Fruit fly (Drosophila melanogaster): ENCODE data around the gene CG7884.

CG7884 gene

DNA sequence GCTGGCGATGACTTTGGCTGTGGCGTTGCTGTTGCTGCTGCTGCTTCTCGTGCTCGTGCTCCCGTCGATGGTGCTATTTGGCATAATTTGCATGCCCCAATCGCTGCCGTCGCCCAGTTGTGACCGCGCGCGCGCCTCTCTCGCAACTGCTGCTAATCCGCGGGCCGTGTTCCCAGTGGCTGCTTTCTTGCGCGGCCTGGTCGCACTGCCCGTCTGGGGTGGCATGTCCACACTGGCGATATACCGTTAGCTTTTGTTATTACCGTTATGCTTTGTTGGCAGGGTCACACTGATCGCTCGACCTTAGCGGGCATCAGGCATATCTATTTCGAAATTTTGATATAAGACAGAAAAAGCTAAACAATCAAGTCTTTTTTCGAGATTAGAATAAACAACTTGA lies 18.8 kb upstream of the CG7884 start, which contains the start of gene CG7990 (continued):
- no peak for TF ChIP-seq CG5953 (GFP tag; IDR thresholded peaks at IDR 0.05)
- TF ChIP-seq CG8924 (tag; optimal IDR thresholded peaks at IDR 0.05): no peak
- TF ChIP-seq CG6791 (GFP tag; IDR thresholded peaks at IDR 0.05; ENCODE audit: partially characterized antibody): peak; percentile 36; the same call in 1 of the 3 replicates
- TF ChIP-seq lola (GFP tag; optimal IDR thresholded peaks at IDR 0.05): no peak
- no peak for TF ChIP-seq CG18764 (GFP tag; optimal IDR thresholded peaks at IDR 0.05)
- TF ChIP-seq CG3995 (GFP tag; optimal IDR thresholded peaks at IDR 0.05): no peak
- no peak for TF ChIP-seq Hmx (GFP tag; optimal IDR thresholded peaks at IDR 0.05)
- TF ChIP-seq fd3F (GFP tag; optimal IDR thresholded peaks at IDR 0.05): no peak
- TF ChIP-seq CG31441 (GFP tag; IDR thresholded peaks at IDR 0.05): no peak
- TF ChIP-seq CG13624 (GFP tag; optimal IDR thresholded peaks at IDR 0.05): no peak
- no peak for TF ChIP-seq Hand (GFP tag; optimal IDR thresholded peaks at IDR 0.05)
- no peak for TF ChIP-seq CHES-1-like (GFP tag; optimal IDR thresholded peaks at IDR 0.05)
- peak; percentile 43 for TF ChIP-seq amos (GFP tag; IDR thresholded peaks at IDR 0.05; ENCODE audit: partially characterized antibody)
- TF ChIP-seq fd96Cb (tag; optimal IDR thresholded peaks at IDR 0.05): no peak
- no peak for TF ChIP-seq fd102C (GFP tag; optimal IDR thresholded peaks at IDR 0.05)
- no peak for TF ChIP-seq jigr1 (GFP tag; IDR thresholded peaks at IDR 0.05)
- no peak for TF ChIP-seq pfk (GFP tag; optimal IDR thresholded peaks at IDR 0.05)
- TF ChIP-seq CG1529 (GFP tag; optimal IDR thresholded peaks at IDR 0.05): no peak
- TF ChIP-seq yki (optimal IDR thresholded peaks at IDR 0.05): no peak
- no peak for TF ChIP-seq Trl (optimal IDR thresholded peaks at IDR 0.05)
- no peak for TF ChIP-seq Trl (GFP tag; optimal IDR thresholded peaks at IDR 0.05)
- no peak for TF ChIP-seq CG6689 (GFP tag; IDR thresholded peaks at IDR 0.05)
- TF ChIP-seq CG15601 (tag; optimal IDR thresholded peaks at IDR 0.05): no peak
- TF ChIP-seq CG6683 (GFP tag; optimal IDR thresholded peaks at IDR 0.05): no peak
- no peak for TF ChIP-seq Sry-β (GFP tag; optimal IDR thresholded peaks at IDR 0.05)
- no peak for TF ChIP-seq tap (tag; optimal IDR thresholded peaks at IDR 0.05)
- TF ChIP-seq Nf-YB (GFP tag; optimal IDR thresholded peaks at IDR 0.05): no peak
- no peak for TF ChIP-seq pros (GFP tag; optimal IDR thresholded peaks at IDR 0.05)
- TF ChIP-seq B-H2 (GFP tag; optimal IDR thresholded peaks at IDR 0.05): no peak
- peak; percentile 60; the same call in 2 of the 3 replicates for TF ChIP-seq zen2 (GFP tag; IDR thresholded peaks at IDR 0.05; ENCODE audit: partially characterized antibody)
- no peak for TF ChIP-seq BtbVII (GFP tag; optimal IDR thresholded peaks at IDR 0.05)
- TF ChIP-seq prd (optimal IDR thresholded peaks at IDR 0.05): no peak
- 0 out of 3 replicates have a peak, but pooled peaks have one; percentile 15 for TF ChIP-seq prd (GFP tag; IDR thresholded peaks at IDR 0.05)
- TF ChIP-seq Meics (GFP tag; optimal IDR thresholded peaks at IDR 0.05): no peak
- TF ChIP-seq E2f2 (GFP tag; IDR thresholded peaks at IDR 0.05): peak; percentile 63
- TF ChIP-seq otp (GFP tag; IDR thresholded peaks at IDR 0.05): no peak
- TF ChIP-seq CG9437 (GFP tag; optimal IDR thresholded peaks at IDR 0.05): no peak
- TF ChIP-seq tup (GFP tag; optimal IDR thresholded peaks at IDR 0.05): no peak
- no peak for TF ChIP-seq CG2875 (GFP tag; optimal IDR thresholded peaks at IDR 0.05)
- no peak for TF ChIP-seq CG1603 (tag; optimal IDR thresholded peaks at IDR 0.05)
- no peak for TF ChIP-seq CG13894 (tag; optimal IDR thresholded peaks at IDR 0.05)
- no peak for TF ChIP-seq CG7963 (GFP tag; IDR thresholded peaks at IDR 0.05; ENCODE audit: partially characterized antibody)
- no peak for TF ChIP-seq Lim3 (GFP tag; IDR thresholded peaks at IDR 0.05)
- no peak for TF ChIP-seq trem (tag; optimal IDR thresholded peaks at IDR 0.05)
- no peak for TF ChIP-seq CG11504 (tag; optimal IDR thresholded peaks at IDR 0.05)
- TF ChIP-seq CG8089 (GFP tag; optimal IDR thresholded peaks at IDR 0.05): no peak
- 0 out of 4 replicates have a peak, but pooled peaks have one; percentile 29 for TF ChIP-seq chinmo (GFP tag; IDR thresholded peaks at IDR 0.05; ENCODE audit: partially characterized antibody)
- no peak for TF ChIP-seq Fer3 (tag; optimal IDR thresholded peaks at IDR 0.05)
- TF ChIP-seq CG10959 (GFP tag; IDR thresholded peaks at IDR 0.05): no peak
- no peak for TF ChIP-seq CG7556 (GFP tag; optimal IDR thresholded peaks at IDR 0.05)
- no peak for TF ChIP-seq Xrp1 (GFP tag; IDR thresholded peaks at IDR 0.05)

All from whole organism, embryonic.